Worm (Caenorhabditis elegans) whole organism, young adult: ENCODE results near the gene his-7.

Experiments
- B0019.2 ChIP-seq: fragments of 200-800 bp; sonication (Bioruptor generic); conservative IDR thresholded peaks from 2 replicates; pipeline ENCODE4 v1.3.6; 2022; ENCODE audit warnings: missing genetic modification reagents, missing genetic modification characterization, missing compliant biosample characterization
- F39B2.1 ChIP-seq: fragments of 200-800 bp; sonication (Bioruptor generic); IDR thresholded peaks from 2 replicates; pipeline ENCODE4 v1.3.6; 2022; ENCODE audit warnings: missing genetic modification reagents, missing genetic modification characterization, missing compliant biosample characterization
- aptf-3 ChIP-seq: fragments of 200-800 bp; sonication (Bioruptor generic); IDR thresholded peaks from 2 replicates; pipeline ENCODE4 v1.3.6; 2022; ENCODE audit warnings: missing genetic modification characterization, missing compliant biosample characterization
- nhr-27 ChIP-seq: fragments of 200-800 bp; sonication (Bioruptor generic); optimal IDR thresholded peaks from 2 replicates; lab custom pipeline; 2018; ENCODE audit warnings: mild to moderate bottlenecking, missing genetic modification characterization, moderate library complexity, missing compliant biosample characterization

ce11 chrV:8555955-8556354, 22.8 kb downstream of the his-7 start:
- no peak for TF ChIP-seq B0019.2 (GFP tag; lab: Robert Waterston, UW)
- TF ChIP-seq aptf-3 (GFP tag; lab: Robert Waterston, UW), result no peak
- no peak for TF ChIP-seq F39B2.1 (GFP tag; lab: Robert Waterston, UW)
- no peak for TF ChIP-seq nhr-27 (tag; lab: Kevin White, UChicago)
